Worm (Caenorhabditis elegans) whole organism, early embryonic: Measurements from ENCODE around the gene Y57A10A.8.

Experiments
- F13C5.2 ChIP-seq: sonication (generic microtip); optimal IDR thresholded peaks from 2 replicates; lab custom pipeline; 2017; ENCODE audit warnings: mild to moderate bottlenecking, missing genetic modification characterization, inconsistent platforms, missing compliant biosample characterization
- aly-1 ChIP-seq: sonication (generic microtip); optimal IDR thresholded peaks from 2 replicates; lab custom pipeline; 2016; ENCODE audit warnings: missing genetic modification characterization, missing compliant biosample characterization
- ama-1 ChIP-seq: fragments of 150-350 bp; optimal IDR thresholded peaks from 2 replicates; lab custom pipeline; 2014
- tra-4 ChIP-seq: sonication (generic microtip); optimal IDR thresholded peaks from 2 replicates; lab custom pipeline; 2017; ENCODE audit warnings: missing genetic modification characterization, missing compliant biosample characterization

DNA sequence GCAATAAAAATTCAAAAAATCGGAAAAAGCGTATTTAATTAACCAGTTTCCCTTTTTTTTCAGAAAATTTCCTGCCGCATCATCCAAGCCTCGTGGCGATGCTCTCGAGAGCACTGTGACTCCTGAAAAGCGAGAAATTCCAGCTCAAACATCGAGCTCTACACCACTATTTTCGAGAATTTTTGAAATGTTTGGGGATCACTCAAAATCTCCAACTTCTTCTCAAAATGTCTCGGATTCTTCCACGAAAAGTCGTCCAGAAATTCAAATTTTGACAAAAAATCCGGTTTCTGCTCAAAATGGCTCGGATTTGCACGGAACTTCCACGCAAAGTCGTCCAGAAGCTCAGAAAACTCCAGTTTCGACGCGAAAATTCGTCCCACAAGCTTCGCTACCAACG lies 26.7 kb upstream of the Y57A10A.8 start:
- TF ChIP-seq ama-1, result no peak
- no peak for TF ChIP-seq F13C5.2
- TF ChIP-seq tra-4 (tag; lab: Kevin White, UChicago), result no peak
- TF ChIP-seq aly-1 (tag; lab: Kevin White, UChicago), result no peak
